Fruit fly (Drosophila melanogaster) whole organism, adult: ENCODE results near the gene CG43797.

Experiments used
- CG11617 ChIP-seq: fragments of 200-800 bp; sonication (Bioruptor generic); optimal IDR thresholded peaks from 2 replicates; lab custom pipeline; 2017; ENCODE audit warnings: mild to moderate bottlenecking, missing biosample characterization, missing genetic modification reagents, missing genetic modification characterization
- CG12768 ChIP-seq: fragments of 200-800 bp; sonication (Bioruptor generic); optimal IDR thresholded peaks from 2 replicates; lab custom pipeline; 2017; ENCODE audit warnings: missing biosample characterization, missing genetic modification characterization, mild to moderate bottlenecking, moderate library complexity, missing genetic modification reagents
- CG14711 ChIP-seq: fragments of 200-800 bp; sonication (Bioruptor generic); optimal IDR thresholded peaks from 2 replicates; lab custom pipeline; 2018; ENCODE audit warnings: missing biosample characterization, mild to moderate bottlenecking, missing genetic modification characterization, moderate library complexity
- CG1620 ChIP-seq: fragments of 200-800 bp; sonication (Bioruptor generic); optimal IDR thresholded peaks from 2 replicates; lab custom pipeline; 2016; ENCODE audit warnings: missing biosample characterization, missing genetic modification characterization
- CG33017 ChIP-seq: fragments of 200-800 bp; sonication (Bioruptor generic); optimal IDR thresholded peaks from 2 replicates; lab custom pipeline; 2018; ENCODE audit warnings: missing biosample characterization, mild to moderate bottlenecking, missing genetic modification characterization, moderate library complexity
- CG5204 ChIP-seq: fragments of 200-800 bp; sonication (Bioruptor generic); optimal IDR thresholded peaks from 2 replicates; lab custom pipeline; 2016; ENCODE audit warnings: missing biosample characterization, missing genetic modification characterization
- CG7045 ChIP-seq: fragments of 200-800 bp; sonication (Bioruptor generic); optimal IDR thresholded peaks from 2 replicates; lab custom pipeline; 2017; ENCODE audit warnings: missing biosample characterization, mild to moderate bottlenecking, missing genetic modification characterization
- CG7101 ChIP-seq: fragments of 200-800 bp; sonication (Bioruptor generic); optimal IDR thresholded peaks from 2 replicates; lab custom pipeline; 2018; ENCODE audit warnings: missing biosample characterization, mild to moderate bottlenecking, missing genetic modification characterization, moderate library complexity
- Clk ChIP-seq: fragments of 200-800 bp; sonication (Bioruptor generic); optimal IDR thresholded peaks from 2 replicates; lab custom pipeline; 2017; ENCODE audit warnings: missing biosample characterization, missing genetic modification characterization
- Crg-1 ChIP-seq: fragments of 200-800 bp; sonication (Bioruptor generic); optimal IDR thresholded peaks from 2 replicates; lab custom pipeline; 2016; ENCODE audit warnings: missing biosample characterization, missing genetic modification characterization
- Hr96 ChIP-seq: fragments of 200-800 bp; sonication (Bioruptor generic); optimal IDR thresholded peaks from 2 replicates; lab custom pipeline; 2016; ENCODE audit warnings: missing biosample characterization, missing genetic modification characterization
- Mnt ChIP-seq: fragments of 200-800 bp; sonication (Bioruptor generic); optimal IDR thresholded peaks from 2 replicates; lab custom pipeline; 2016; ENCODE audit warnings: missing biosample characterization, mild to moderate bottlenecking, missing genetic modification characterization
- bab1 ChIP-seq: fragments of 200-800 bp; sonication (Bioruptor generic); optimal IDR thresholded peaks from 3 replicates; lab custom pipeline; 2019; ENCODE audit warnings: missing biosample characterization, mild to moderate bottlenecking, missing genetic modification characterization, moderate library complexity
- cic ChIP-seq: fragments of 200-800 bp; sonication (Bioruptor generic); optimal IDR thresholded peaks from 2 replicates; lab custom pipeline; 2017; ENCODE audit warnings: missing biosample characterization, mild to moderate bottlenecking, missing genetic modification characterization, moderate library complexity
- cnc ChIP-seq, 2 experiments: fragments of >200 bp; optimal IDR thresholded peaks; 2 replicates each; lab custom pipeline; 2017
- kay ChIP-seq: fragments of 200-800 bp; sonication (Bioruptor generic); peaks from one replicate; lab custom pipeline; 2016; ENCODE audit warnings: missing biosample characterization, missing genetic modification characterization, borderline replicate concordance
- ovo ChIP-seq: fragments of 200-800 bp; sonication (Bioruptor generic); optimal IDR thresholded peaks from 2 replicates; lab custom pipeline; 2016; ENCODE audit warnings: missing biosample characterization, missing genetic modification characterization
- pad ChIP-seq: fragments of 200-800 bp; sonication (Bioruptor generic); optimal IDR thresholded peaks from 3 replicates; lab custom pipeline; 2017; ENCODE audit warnings: missing biosample characterization, missing genetic modification characterization, mild to moderate bottlenecking, moderate library complexity, missing genetic modification reagents
- tj ChIP-seq: fragments of 200-800 bp; sonication (Bioruptor generic); optimal IDR thresholded peaks from 3 replicates; lab custom pipeline; 2017; ENCODE audit warnings: missing biosample characterization, mild to moderate bottlenecking, missing genetic modification characterization, moderate library complexity
- toe ChIP-seq: fragments of 200-800 bp; sonication (Bioruptor generic); optimal IDR thresholded peaks from 2 replicates; lab custom pipeline; 2016; ENCODE audit warnings: missing biosample characterization, missing genetic modification characterization

CG43797 gene

dm6 chr2L:4023312-4023926, 23.6 kb downstream of the CG43797 start:
- no peak for TF ChIP-seq CG7045
- TF ChIP-seq kay (GFP tag; lab: Kevin White, UChicago), result no peak
- no peak for TF ChIP-seq CG33017 (tag; lab: Kevin White, UChicago)
- no peak for TF ChIP-seq CG11617 (GFP tag; lab: Kevin White, UChicago)
- no peak for TF ChIP-seq Mnt (GFP tag; lab: Kevin White, UChicago)
- no peak for TF ChIP-seq bab1 (GFP tag; lab: Kevin White, UChicago)
- TF ChIP-seq CG1620 (GFP tag; lab: Kevin White, UChicago), result no peak
- TF ChIP-seq cic, result no peak
- TF ChIP-seq toe (GFP tag; lab: Kevin White, UChicago), result no peak
- no peak for TF ChIP-seq Clk (GFP tag; lab: Kevin White, UChicago)
- no peak for TF ChIP-seq Crg-1 (GFP tag; lab: Kevin White, UChicago)
- no peak for TF ChIP-seq CG12768 (GFP tag; lab: Kevin White, UChicago)
- TF ChIP-seq CG7101 (tag; lab: Kevin White, UChicago), result no peak
- no peak for TF ChIP-seq CG5204
- no peak for TF ChIP-seq cnc (optimal IDR thresholded peaks at IDR 0.05; lab: Kevin White, UChicago)
- TF ChIP-seq CG14711 (tag; lab: Kevin White, UChicago), result no peak

- TF ChIP-seq ovo (GFP tag; lab: Kevin White, UChicago) (no peak), CG7045 (no peak), CG12768 (GFP tag; lab: Kevin White, UChicago) (no peak), Crg-1 (GFP tag; lab: Kevin White, UChicago) (no peak), CG7101 (tag; lab: Kevin White, UChicago) (no peak), Mnt (GFP tag; lab: Kevin White, UChicago) (no peak), CG1620 (GFP tag; lab: Kevin White, UChicago) (no peak), Hr96 (GFP tag; lab: Kevin White, UChicago) (no peak), CG14711 (tag; lab: Kevin White, UChicago) (no peak), cnc (optimal IDR thresholded peaks at IDR 0.05; lab: Kevin White, UChicago) (no peak), tj (GFP tag; lab: Kevin White, UChicago) (no peak), CG33017 (tag; lab: Kevin White, UChicago) (no peak), pad (no peak), CG11617 (GFP tag; lab: Kevin White, UChicago) (no peak), Clk (GFP tag; lab: Kevin White, UChicago) (no peak), cic (no peak), toe (GFP tag; lab: Kevin White, UChicago) (no peak), bab1 (GFP tag; lab: Kevin White, UChicago) (no peak), CG5204 (no peak)
These were observed 25.3 kb downstream of the CG43797 start for dm6 chr2L:4025077-4025476.

DNA sequence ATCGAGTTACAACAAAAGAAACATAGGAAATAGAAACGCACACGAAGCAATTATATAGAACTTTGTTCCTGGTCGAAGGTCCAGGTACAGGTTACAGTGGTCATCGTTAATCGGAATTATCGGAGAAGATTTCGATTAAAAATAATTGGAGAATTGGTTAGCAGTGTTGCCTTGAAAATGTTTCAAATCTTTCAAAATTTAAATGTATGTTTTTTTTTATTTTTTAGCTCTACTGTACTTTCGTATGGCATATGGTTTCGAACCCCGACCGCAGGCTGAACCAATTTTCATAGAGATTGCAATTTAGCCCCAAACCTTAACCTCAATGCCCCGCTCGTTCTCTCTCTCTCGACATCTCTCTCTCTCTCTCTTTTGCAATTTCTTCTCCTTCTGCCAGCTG, 28.2 kb downstream of the CG43797 start:
- TF ChIP-seq CG5204 (no peak), pad (no peak), CG11617 (GFP tag; lab: Kevin White, UChicago) (no peak), CG1620 (GFP tag; lab: Kevin White, UChicago) (no peak), CG14711 (tag; lab: Kevin White, UChicago) (no peak), CG33017 (tag; lab: Kevin White, UChicago) (no peak), toe (GFP tag; lab: Kevin White, UChicago) (no peak), tj (GFP tag; lab: Kevin White, UChicago) (no peak), cic (no peak), kay (GFP tag; lab: Kevin White, UChicago) (no peak), Crg-1 (GFP tag; lab: Kevin White, UChicago) (no peak), bab1 (GFP tag; lab: Kevin White, UChicago) (no peak), ovo (GFP tag; lab: Kevin White, UChicago) (no peak), CG12768 (GFP tag; lab: Kevin White, UChicago) (no peak), CG7045 (no peak), cnc (optimal IDR thresholded peaks at IDR 0.05; lab: Kevin White, UChicago) (no peak), CG7101 (tag; lab: Kevin White, UChicago) (no peak), Clk (GFP tag; lab: Kevin White, UChicago) (no peak), Mnt (GFP tag; lab: Kevin White, UChicago) (no peak), Hr96 (GFP tag; lab: Kevin White, UChicago) (no peak)

- no peak for TF ChIP-seq CG14711 (tag; lab: Kevin White, UChicago)
- no peak for TF ChIP-seq toe (GFP tag; lab: Kevin White, UChicago)
- TF ChIP-seq CG11617 (GFP tag; lab: Kevin White, UChicago), result no peak
- TF ChIP-seq kay (GFP tag; lab: Kevin White, UChicago), result no peak
- TF ChIP-seq CG7101 (tag; lab: Kevin White, UChicago), result no peak
- no peak for TF ChIP-seq Crg-1 (GFP tag; lab: Kevin White, UChicago)
- TF ChIP-seq tj (GFP tag; lab: Kevin White, UChicago), result no peak
- no peak for TF ChIP-seq CG33017 (tag; lab: Kevin White, UChicago)
- no peak for TF ChIP-seq Clk (GFP tag; lab: Kevin White, UChicago)
- no peak for TF ChIP-seq CG12768 (GFP tag; lab: Kevin White, UChicago)
- TF ChIP-seq Mnt (GFP tag; lab: Kevin White, UChicago), result no peak
- no peak for TF ChIP-seq Hr96 (GFP tag; lab: Kevin White, UChicago)
- TF ChIP-seq ovo (GFP tag; lab: Kevin White, UChicago), result no peak
These were observed 28.9 kb downstream of the CG43797 start for dm6 chr2L:4028697-4029096.

DNA sequence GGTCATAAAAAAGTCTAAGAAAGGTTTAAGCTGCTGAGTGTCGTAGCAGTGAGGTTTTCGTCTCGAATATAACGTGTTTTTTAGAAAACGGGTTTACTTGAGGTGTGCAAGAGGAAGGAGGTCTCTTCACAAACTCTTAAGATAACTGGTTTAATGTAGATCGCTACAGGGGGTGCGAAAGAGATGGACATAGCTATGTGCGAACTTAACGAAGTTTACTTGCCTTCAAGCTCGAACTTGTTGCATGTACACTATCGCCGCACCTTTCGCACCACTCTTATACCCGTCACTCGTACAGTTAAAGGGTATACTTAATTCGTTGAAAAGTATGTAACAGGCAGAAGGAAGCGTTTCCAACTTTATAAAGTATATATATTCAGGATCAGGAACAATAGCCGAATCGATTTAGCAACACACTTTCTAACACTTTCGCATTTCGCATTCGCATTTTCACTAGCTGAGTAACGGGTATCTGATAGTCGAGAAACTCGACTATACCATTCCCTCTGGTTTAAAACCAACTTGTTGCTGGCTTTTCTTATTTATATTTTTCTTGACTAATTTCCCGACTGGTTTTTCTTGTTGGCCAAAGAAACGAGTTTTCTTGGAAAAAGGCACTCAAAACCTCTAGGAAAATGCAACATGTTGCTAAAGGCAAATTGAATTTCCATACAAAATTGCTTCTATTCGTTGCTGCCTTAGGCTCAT, 30.6 kb downstream of the CG43797 start:
- no peak for TF ChIP-seq Crg-1 (GFP tag; lab: Kevin White, UChicago)
- peak; percentile 13 for TF ChIP-seq CG5204
- TF ChIP-seq pad, result peak; percentile 90
